Fruit fly (Drosophila melanogaster) whole organism, embryonic: ENCODE data around the gene sage.

Experiments used
- Antp ChIP-seq: fragments of 200-800 bp; sonication (Bioruptor generic); optimal IDR thresholded peaks from 3 replicates; lab custom pipeline; 2016; ENCODE audit warnings: missing biosample characterization, missing genetic modification characterization
- BEAF-32 ChIP-seq: fragments of 200-800 bp; sonication (Bioruptor generic); optimal IDR thresholded peaks from 3 replicates; lab custom pipeline; 2017; ENCODE audit warnings: missing biosample characterization, missing genetic modification characterization, mild to moderate bottlenecking, moderate library complexity, missing genetic modification reagents
- CG11247 ChIP-seq: fragments of 200-800 bp; sonication (Bioruptor generic); IDR thresholded peaks from 2 replicates; pipeline ENCODE4 v1.3.6; 2022; ENCODE audit warnings: missing biosample characterization, missing genetic modification characterization
- CG11695 ChIP-seq: fragments of 200-800 bp; sonication (Bioruptor generic); IDR thresholded peaks from 3 replicates; pipeline ENCODE4 v1.3.6; 2022; ENCODE audit warnings: missing biosample characterization, missing genetic modification characterization
- CG12236 ChIP-seq: fragments of 200-800 bp; sonication (Bioruptor generic); optimal IDR thresholded peaks from 2 replicates; lab custom pipeline; 2016; ENCODE audit warnings: missing biosample characterization, missing genetic modification characterization
- CG14710 ChIP-seq: fragments of 200-800 bp; sonication (Bioruptor generic); optimal IDR thresholded peaks from 3 replicates; lab custom pipeline; 2019; ENCODE audit warnings: missing biosample characterization, mild to moderate bottlenecking, missing genetic modification characterization, moderate library complexity
- CG15514 ChIP-seq: fragments of 200-800 bp; sonication (Bioruptor generic); optimal IDR thresholded peaks from 3 replicates; lab custom pipeline; 2017; ENCODE audit warnings: missing biosample characterization, missing genetic modification characterization, mild to moderate bottlenecking, moderate library complexity, missing genetic modification reagents
- CG1602 ChIP-seq: fragments of 200-800 bp; sonication (Bioruptor generic); optimal IDR thresholded peaks from 3 replicates; lab custom pipeline; 2016; ENCODE audit warnings: missing biosample characterization, missing genetic modification characterization
- CG17912 ChIP-seq: fragments of 200-800 bp; sonication (Bioruptor generic); optimal IDR thresholded peaks from 2 replicates; lab custom pipeline; 2018; ENCODE audit warnings: missing biosample characterization, mild to moderate bottlenecking, missing genetic modification characterization
- CG18011 ChIP-seq: fragments of 200-800 bp; sonication (Bioruptor generic); optimal IDR thresholded peaks from 2 replicates; lab custom pipeline; 2017; ENCODE audit warnings: missing biosample characterization, missing genetic modification characterization, mild to moderate bottlenecking, moderate library complexity, missing genotype
- CG18476 ChIP-seq: fragments of 200-800 bp; sonication (Bioruptor generic); optimal IDR thresholded peaks from 2 replicates; lab custom pipeline; 2016; ENCODE audit warnings: missing biosample characterization, mild to moderate bottlenecking, missing genetic modification characterization
- CG2202 ChIP-seq: fragments of 200-800 bp; sonication (Bioruptor generic); optimal IDR thresholded peaks from 2 replicates; lab custom pipeline; 2018; ENCODE audit warnings: missing biosample characterization, mild to moderate bottlenecking, missing genetic modification characterization
- CG3995 ChIP-seq: fragments of 200-800 bp; sonication (Bioruptor generic); optimal IDR thresholded peaks from 3 replicates; lab custom pipeline; 2016; ENCODE audit warnings: missing biosample characterization, missing genetic modification characterization
- CG6272 ChIP-seq: fragments of 200-800 bp; sonication (Bioruptor generic); IDR thresholded peaks from 2 replicates; pipeline ENCODE4 v1.3.6; 2022; ENCODE audit warnings: missing biosample characterization, missing genetic modification characterization
- CG7963 ChIP-seq: fragments of 200-800 bp; sonication (Bioruptor generic); IDR thresholded peaks from 3 replicates; pipeline ENCODE4 v1.3.6; 2022; ENCODE audit warnings: missing biosample characterization, missing genetic modification characterization; ENCODE audit not compliant: partially characterized antibody
- CG9609 ChIP-seq: fragments of 200-800 bp; sonication (Bioruptor generic); optimal IDR thresholded peaks from 3 replicates; lab custom pipeline; 2016; ENCODE audit warnings: missing biosample characterization, missing genetic modification characterization
- CG9932 ChIP-seq: fragments of 200-800 bp; sonication (Bioruptor generic); IDR thresholded peaks from 2 replicates; pipeline ENCODE4 v1.3.6; 2022; ENCODE audit warnings: missing biosample characterization, missing genetic modification characterization
- D19A ChIP-seq: fragments of 200-800 bp; optimal IDR thresholded peaks from 3 replicates; lab custom pipeline; 2019; ENCODE audit warnings: missing biosample characterization, mild to moderate bottlenecking, missing genetic modification characterization, moderate library complexity
- Dad ChIP-seq: fragments of 200-800 bp; sonication (Bioruptor generic); optimal IDR thresholded peaks from 3 replicates; lab custom pipeline; 2016; ENCODE audit warnings: missing biosample characterization, missing genetic modification characterization
- Dref ChIP-seq: fragments of 200-800 bp; sonication (Bioruptor generic); IDR thresholded peaks from 2 replicates; pipeline ENCODE4 v1.3.6; 2022; ENCODE audit warnings: missing biosample characterization, missing genetic modification characterization
- Drgx ChIP-seq: fragments of 200-800 bp; sonication (Bioruptor generic); IDR thresholded peaks from 2 replicates; pipeline ENCODE4 v1.3.6; 2022; ENCODE audit warnings: missing biosample characterization, missing genetic modification characterization
- Ets65A ChIP-seq: fragments of 200-800 bp; sonication (Bioruptor generic); peaks from one replicate; lab custom pipeline; 2016; ENCODE audit warnings: missing biosample characterization, missing genetic modification characterization
- Ets97D ChIP-seq: fragments of 200-800 bp; sonication (Bioruptor generic); optimal IDR thresholded peaks from 3 replicates; lab custom pipeline; 2016; ENCODE audit warnings: missing biosample characterization, missing genetic modification characterization
- Hr39 ChIP-seq: fragments of >200 bp; optimal IDR thresholded peaks from 2 replicates; lab custom pipeline; 2017
- Meics ChIP-seq: fragments of 200-800 bp; sonication (Bioruptor generic); optimal IDR thresholded peaks from 2 replicates; lab custom pipeline; 2017; ENCODE audit warnings: missing biosample characterization, mild to moderate bottlenecking, missing genetic modification characterization
- Rx ChIP-seq: fragments of 200-800 bp; sonication (Bioruptor generic); IDR thresholded peaks from 2 replicates; pipeline ENCODE4 v1.3.6; 2022; ENCODE audit warnings: missing biosample characterization, missing genetic modification characterization
- Sin3A ChIP-seq: fragments of >200 bp; optimal IDR thresholded peaks from 2 replicates; lab custom pipeline; 2018
- Stat92E ChIP-seq, 3 experiments: fragments of >200 bp in 2 of 3; fragments of 200-800 bp in 1 of 3; sonication (Bioruptor generic) in 1 of 3; optimal IDR thresholded peaks; 2 replicates each; lab custom pipeline; 2017 to 2019; ENCODE audit warnings: missing biosample characterization in 3 of 3, missing genetic modification characterization in 3 of 3, mild to moderate bottlenecking in 1 of 3, moderate library complexity in 1 of 3
- Usf ChIP-seq: fragments of 200-800 bp; sonication (Bioruptor generic); optimal IDR thresholded peaks from 2 replicates; lab custom pipeline; 2017; ENCODE audit warnings: missing genotype, missing biosample characterization, missing genetic modification characterization
- Xbp1 ChIP-seq: fragments of 200-800 bp; sonication (Bioruptor generic); optimal IDR thresholded peaks from 3 replicates; lab custom pipeline; 2016; ENCODE audit warnings: missing biosample characterization, mild to moderate bottlenecking, missing genetic modification characterization
- croc ChIP-seq: fragments of 200-800 bp; sonication (Bioruptor generic); conservative IDR thresholded peaks from 3 replicates; pipeline ENCODE4 v1.3.6; 2022; ENCODE audit warnings: missing biosample characterization, missing genetic modification characterization
- crol ChIP-seq: fragments of 200-800 bp; sonication (Bioruptor generic); IDR thresholded peaks from 2 replicates; pipeline ENCODE4 v1.3.6; 2022; ENCODE audit warnings: missing biosample characterization, missing genetic modification characterization
- da ChIP-seq: fragments of 200-800 bp; sonication (Bioruptor generic); optimal IDR thresholded peaks from 2 replicates; lab custom pipeline; 2016; ENCODE audit warnings: missing biosample characterization, missing genetic modification characterization
- dan ChIP-seq: fragments of 200-800 bp; sonication (Bioruptor generic); IDR thresholded peaks from 2 replicates; pipeline ENCODE4 v1.3.6; 2022; ENCODE audit warnings: missing biosample characterization, missing genetic modification characterization
- dimm ChIP-seq: fragments of 200-800 bp; sonication (Bioruptor generic); IDR thresholded peaks from 2 replicates; pipeline ENCODE4 v1.3.6; 2022; ENCODE audit warnings: missing biosample characterization, missing genetic modification characterization
- dm ChIP-seq: fragments of 200-800 bp; sonication (Bioruptor generic); optimal IDR thresholded peaks from 3 replicates; lab custom pipeline; 2016; ENCODE audit warnings: missing biosample characterization, missing genetic modification characterization
- exex ChIP-seq: fragments of 200-800 bp; sonication (Bioruptor generic); optimal IDR thresholded peaks from 4 replicates; lab custom pipeline; 2018; ENCODE audit warnings: missing biosample characterization, mild to moderate bottlenecking, missing genetic modification characterization, moderate library complexity
- fd96Cb ChIP-seq: fragments of 200-800 bp; sonication (Bioruptor generic); optimal IDR thresholded peaks from 2 replicates; lab custom pipeline; 2018; ENCODE audit warnings: missing biosample characterization, mild to moderate bottlenecking, missing genetic modification characterization, moderate library complexity
- gem ChIP-seq: fragments of 200-800 bp; sonication (Bioruptor generic); optimal IDR thresholded peaks from 2 replicates; lab custom pipeline; 2019; ENCODE audit warnings: missing biosample characterization, mild to moderate bottlenecking, missing genetic modification characterization, moderate library complexity
- hth ChIP-seq: fragments of >200 bp; optimal IDR thresholded peaks from 2 replicates; lab custom pipeline; 2017; ENCODE audit warnings: inconsistent platforms
- nom ChIP-seq: fragments of 200-800 bp; sonication (Bioruptor generic); optimal IDR thresholded peaks from 2 replicates; lab custom pipeline; 2017; ENCODE audit warnings: missing biosample characterization, missing genetic modification characterization, mild to moderate bottlenecking, moderate library complexity, missing genetic modification reagents
- otp ChIP-seq: fragments of 200-800 bp; sonication (Bioruptor generic); IDR thresholded peaks from 3 replicates; pipeline ENCODE4, ENCODE4 v1.3.6; 2022; ENCODE audit warnings: missing biosample characterization, missing genetic modification characterization
- sens ChIP-seq: fragments of 200-800 bp; sonication (Bioruptor generic); peaks from one replicate; lab custom pipeline; 2016; ENCODE audit warnings: missing biosample characterization, missing genetic modification characterization
- sens-2 ChIP-seq: fragments of 200-800 bp; sonication (Bioruptor generic); IDR thresholded peaks from 2 replicates; pipeline ENCODE4 v1.3.6; 2022; ENCODE audit warnings: missing biosample characterization, missing genetic modification characterization
- ssp ChIP-seq: fragments of 200-800 bp; sonication (Bioruptor generic); IDR thresholded peaks from 2 replicates; pipeline ENCODE4 v1.3.6; 2022; ENCODE audit warnings: missing biosample characterization, missing genetic modification characterization
- tll ChIP-seq, 2 experiments: fragments of 200-800 bp in 1 of 2; fragments of >200 bp in 1 of 2; sonication (Bioruptor generic) in 1 of 2; optimal IDR thresholded peaks; 2 replicates each; lab custom pipeline; 2017 to 2019; ENCODE audit warnings: missing biosample characterization in 2 of 2, missing genetic modification characterization in 2 of 2, mild to moderate bottlenecking in 1 of 2, moderate library complexity in 1 of 2
- tna ChIP-seq: fragments of 200-800 bp; sonication (Bioruptor generic); IDR thresholded peaks from 2 replicates; pipeline ENCODE4 v1.3.6; 2022; ENCODE audit warnings: missing biosample characterization, missing genetic modification characterization; ENCODE audit not compliant: partially characterized antibody
- trem ChIP-seq: fragments of 200-800 bp; optimal IDR thresholded peaks from 3 replicates; lab custom pipeline; 2019; ENCODE audit warnings: missing biosample characterization, mild to moderate bottlenecking, missing genetic modification characterization, moderate library complexity

sage gene

dm6 chr3R:9264042-9264441 lies at the start of gene sage:
Gene sage (minus strand): TSS chr3R:9264142.
- TF ChIP-seq Drgx (no peak), sens (GFP tag; lab: Kevin White, UChicago) (peak; percentile 4)

dm6 chr3R:9297163-9297562 lies 33.2 kb upstream of the sage start:
- TF ChIP-seq CG1602 (GFP tag; lab: Kevin White, UChicago) (no peak), ssp (GFP tag; lab: Robert Waterston, UW) (0 out of 2 replicates have a peak, but pooled peaks have one; percentile 8), Antp (GFP tag; lab: Kevin White, UChicago) (no peak), dimm (GFP tag; lab: Robert Waterston, UW) (no peak), CG14710 (no peak), CG11247 (GFP tag; lab: Robert Waterston, UW) (no peak), croc (no peak), Hr39 (peak; percentile 74), dan (GFP tag; lab: Robert Waterston, UW) (0 out of 2 replicates have a peak, but pooled peaks have one; percentile 23), CG18476 (GFP tag; lab: Kevin White, UChicago) (no peak), Stat92E (GFP tag; optimal IDR thresholded peaks at IDR 0.05; lab: Kevin White, UChicago) (no peak), Dref (GFP tag; lab: Robert Waterston, UW) (no peak)

- TF ChIP-seq CG9609 (GFP tag; lab: Kevin White, UChicago) (no peak), Ets65A (peak; percentile 93)
These were observed 23.8 kb upstream of the sage start for dm6 chr3R:9287710-9288109.

dm6 chr3R:9266765-9267164 lies 2.8 kb upstream of the sage start, which contains the start of the genes TrpRS and Vps16A:
Gene TrpRS (minus strand): TSS chr3R:9266904.
Gene Vps16A (plus strand): TSS chr3R:9267019.
- TF ChIP-seq Sin3A (lab: Kevin White, UChicago) (peak; percentile 41), gem (tag; lab: Kevin White, UChicago) (no peak), exex (tag; lab: Kevin White, UChicago) (peak; percentile 78), tna (peak; percentile 99), CG12236 (GFP tag; lab: Kevin White, UChicago) (no peak), dm (GFP tag; lab: Kevin White, UChicago) (peak; percentile 74), BEAF-32 (GFP tag; lab: Kevin White, UChicago) (peak; percentile 96), hth (lab: Kevin White, UChicago) (no peak), tll (GFP tag; optimal IDR thresholded peaks at IDR 0.05; lab: Kevin White, UChicago) (no peak), Ets97D (GFP tag; lab: Kevin White, UChicago) (peak; percentile 71), otp (no peak), CG15514 (peak; percentile 62), Xbp1 (GFP tag; lab: Kevin White, UChicago) (no peak), crol (GFP tag; lab: Robert Waterston, UW) (no peak), Dad (no peak), dimm (GFP tag; lab: Robert Waterston, UW) (no peak), nom (GFP tag; lab: Kevin White, UChicago) (no peak), da (GFP tag; lab: Kevin White, UChicago) (no peak), D19A (tag; lab: Kevin White, UChicago) (no peak), CG17912 (GFP tag; lab: Kevin White, UChicago) (peak; percentile 50), CG6272 (GFP tag; lab: Robert Waterston, UW) (peak; percentile 28; the same call in 1 of the 2 replicates), trem (tag; lab: Kevin White, UChicago) (peak; percentile 73), CG3995 (GFP tag; lab: Kevin White, UChicago) (peak; percentile 78), fd96Cb (no peak), CG11695 (GFP tag; lab: Robert Waterston, UW) (no peak), CG9932 (GFP tag; lab: Robert Waterston, UW) (peak; percentile 37; the same call in 1 of the 2 replicates), CG7963 (GFP tag; lab: Robert Waterston, UW) (peak; percentile 98), sens-2 (GFP tag; lab: Robert Waterston, UW) (no peak), CG18011 (no peak), Rx (no peak), Usf (GFP tag; lab: Kevin White, UChicago) (no peak), CG2202 (tag; lab: Kevin White, UChicago) (no peak), Meics (GFP tag; lab: Kevin White, UChicago) (no peak)
